Fruit fly (Drosophila melanogaster): Measurements from ENCODE around the gene CG6788.
"Not testable (repeated sequence)": the region's sequence is repeated elsewhere in the genome, so short reads cannot be mapped to it uniquely, and the experiment has no call there.

CG6788 gene

dm6 chrX:17886449-17887207 lies 1.3 kb upstream of the CG6788 start:
- TF ChIP-seq CG12605 (GFP tag; IDR thresholded peaks at IDR 0.05) (peak; percentile 62), Pif1B (GFP tag; optimal IDR thresholded peaks at IDR 0.05) (peak; percentile 28), CG17806 (tag; optimal IDR thresholded peaks at IDR 0.05) (peak; percentile 43), CG32121 (GFP tag; IDR thresholded peaks at IDR 0.05) (0 out of 2 replicates have a peak, but pooled peaks have one; percentile 26), EcR (GFP tag; optimal IDR thresholded peaks at IDR 0.05) (peak; percentile 69), CG13204 (GFP tag; optimal IDR thresholded peaks at IDR 0.05) (peak; percentile 84), CG10348 (GFP tag; IDR thresholded peaks at IDR 0.05) (no peak), fd96Ca (GFP tag; IDR thresholded peaks at IDR 0.05) (peak; percentile 62; the same call in 1 of the 3 replicates), gl (tag; optimal IDR thresholded peaks at IDR 0.05) (peak; percentile 84), Pif1A (GFP tag; optimal IDR thresholded peaks at IDR 0.05) (peak; percentile 57), D1 (tag; optimal IDR thresholded peaks at IDR 0.05) (peak; percentile 4), CG4496 (GFP tag; IDR thresholded peaks at IDR 0.05) (peak; percentile 70; the same call in 2 of the 3 replicates), CG15710 (tag; optimal IDR thresholded peaks at IDR 0.05) (peak; percentile 61), CG9948 (tag; optimal IDR thresholded peaks at IDR 0.05) (peak; percentile 46), rn (GFP tag; IDR thresholded peaks at IDR 0.05) (no peak), Ets98B (GFP tag; IDR thresholded peaks at IDR 0.05) (no peak), Snoo (tag; optimal IDR thresholded peaks at IDR 0.05) (peak; percentile 26), CG8159 (tag; optimal IDR thresholded peaks at IDR 0.05) (peak; percentile 68), CG8301 (tag; optimal IDR thresholded peaks at IDR 0.05) (peak; percentile 69), CG34367 (tag; optimal IDR thresholded peaks at IDR 0.05) (peak; percentile 61), CG14655 (GFP tag; optimal IDR thresholded peaks at IDR 0.05) (peak; percentile 83)

DNA sequence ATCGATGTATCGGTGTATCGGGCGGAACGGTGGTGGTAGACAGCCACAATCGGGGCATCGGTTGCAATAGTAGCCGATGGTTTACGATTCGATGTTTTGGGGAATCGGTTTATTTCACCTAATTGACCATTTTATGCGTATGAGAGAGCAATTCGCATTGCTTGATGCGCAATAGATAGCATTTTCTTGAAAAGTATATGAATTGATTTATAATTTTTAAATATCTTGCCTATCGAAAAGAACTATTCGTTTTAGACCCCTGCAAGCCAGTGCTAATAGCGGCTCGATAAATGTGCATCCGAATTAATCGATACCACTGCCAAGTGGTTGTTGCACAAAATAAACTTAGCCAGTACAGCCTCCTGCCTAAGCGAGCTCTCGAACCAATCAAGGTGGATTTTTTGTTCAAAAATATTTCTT lies 759 bp upstream of the CG6788 start, which contains the start of gene mnb:
mnb (minus strand) TSS at position 15 of the 420 bp plus-strand sequence.
- no peak for TF ChIP-seq gl (tag; optimal IDR thresholded peaks at IDR 0.05)
- no peak for TF ChIP-seq D1 (tag; optimal IDR thresholded peaks at IDR 0.05)
- no peak for TF ChIP-seq CG12605 (GFP tag; IDR thresholded peaks at IDR 0.05)
- no peak for TF ChIP-seq CG10348 (GFP tag; IDR thresholded peaks at IDR 0.05)
- no peak for TF ChIP-seq fd96Ca (GFP tag; IDR thresholded peaks at IDR 0.05)
- TF ChIP-seq CG15710 (tag; optimal IDR thresholded peaks at IDR 0.05) = no peak
- no peak for TF ChIP-seq CG9948 (tag; optimal IDR thresholded peaks at IDR 0.05)

- TF ChIP-seq CG17806 (tag; optimal IDR thresholded peaks at IDR 0.05); D1 (tag; optimal IDR thresholded peaks at IDR 0.05); CG13204 (GFP tag; optimal IDR thresholded peaks at IDR 0.05): not testable (repeated sequence)
These were observed 1.3 kb downstream of the CG6788 start, which contains the start of gene Gss1 for dm6 chrX:17889247-17889646. Gene Gss1 (plus strand): TSS chrX:17889547.

DNA sequence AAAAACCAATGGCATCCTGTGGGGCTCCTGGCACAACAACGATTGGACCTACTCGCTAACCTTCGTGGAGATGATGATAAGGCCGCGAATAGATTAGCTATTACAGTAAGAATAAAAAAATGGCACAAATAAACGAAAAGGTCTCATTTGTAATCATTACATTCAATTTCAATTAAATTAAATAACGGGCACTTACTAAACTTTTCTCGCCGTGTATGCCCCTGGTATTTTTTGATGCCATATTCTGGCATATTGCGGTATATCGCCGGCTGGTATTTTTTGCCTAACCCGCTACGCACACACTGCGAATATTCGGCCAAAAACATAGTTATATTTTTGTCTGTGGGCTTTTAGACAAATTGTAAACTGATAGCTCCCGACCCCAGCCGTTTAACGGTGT lies 11.4 kb downstream of the CG6788 start, which contains the start of gene Gss2:
Gss2 (plus strand) TSS at position 301 of the 400 bp plus-strand sequence.
- not testable (repeated sequence) for TF ChIP-seq Pif1B (GFP tag; optimal IDR thresholded peaks at IDR 0.05); CG13204 (GFP tag; optimal IDR thresholded peaks at IDR 0.05); Snoo (tag; optimal IDR thresholded peaks at IDR 0.05)

dm6 chrX:17907184-17908006 lies 19.4 kb downstream of the CG6788 start, which contains the start of the genes CG7772 and Vps4:
Gene CG7772 (minus strand): TSS chrX:17907261.
Gene Vps4 (plus strand): TSS chrX:17907692.
- no peak for TF ChIP-seq CG8301 (tag; optimal IDR thresholded peaks at IDR 0.05)
- no peak for TF ChIP-seq CG17806 (tag; optimal IDR thresholded peaks at IDR 0.05)
- TF ChIP-seq CG4496 (GFP tag; IDR thresholded peaks at IDR 0.05) = no peak
- no peak for TF ChIP-seq CG10348 (GFP tag; IDR thresholded peaks at IDR 0.05)
- TF ChIP-seq CG9948 (tag; optimal IDR thresholded peaks at IDR 0.05) = no peak
- TF ChIP-seq CG15710 (tag; optimal IDR thresholded peaks at IDR 0.05) = no peak
- TF ChIP-seq Ets98B (GFP tag; IDR thresholded peaks at IDR 0.05) = no peak
- TF ChIP-seq Pif1B (GFP tag; optimal IDR thresholded peaks at IDR 0.05) = no peak

dm6 chrX:17910606-17910940 lies 22.6 kb downstream of the CG6788 start:
- TF ChIP-seq CG4496 (GFP tag; IDR thresholded peaks at IDR 0.05) (0 out of 3 replicates have a peak, but pooled peaks have one; percentile 27), CG9948 (tag; optimal IDR thresholded peaks at IDR 0.05) (no peak)

Measured in whole organism, pupa.